Worm (Caenorhabditis elegans) whole organism, young adult: Measurements from ENCODE around the gene K08A2.2.

Experiments used
- B0035.1 ChIP-seq: sonication (generic microtip); optimal IDR thresholded peaks from 2 replicates; lab custom pipeline; 2016; ENCODE audit warnings: missing genetic modification characterization, mild to moderate bottlenecking, missing compliant biosample characterization, missing genotype, missing genetic modification reagents
- D2030.7 ChIP-seq: fragments of 200-800 bp; sonication (Bioruptor generic); IDR thresholded peaks from 2 replicates; pipeline ENCODE4 v1.3.6; 2022; ENCODE audit warnings: missing genetic modification reagents, missing genetic modification characterization, missing compliant biosample characterization
- F23B12.7 ChIP-seq: sonication (generic microtip); optimal IDR thresholded peaks from 2 replicates; lab custom pipeline; 2017; ENCODE audit warnings: missing genetic modification characterization, mild to moderate bottlenecking, missing compliant biosample characterization, antibody characterized with exemption, moderate library complexity; ENCODE audit not compliant: insufficient read depth
- F39B2.1 ChIP-seq: fragments of 200-800 bp; sonication (Bioruptor generic); IDR thresholded peaks from 2 replicates; pipeline ENCODE4 v1.3.6; 2022; ENCODE audit warnings: missing genetic modification reagents, missing genetic modification characterization, missing compliant biosample characterization
- F49E8.2 ChIP-seq: sonication (generic microtip); optimal IDR thresholded peaks from 3 replicates; lab custom pipeline; 2017; ENCODE audit warnings: missing genetic modification characterization, mild to moderate bottlenecking, missing compliant biosample characterization, antibody characterized with exemption, moderate library complexity; ENCODE audit not compliant: insufficient read depth
- F52B5.7 ChIP-seq: sonication (generic microtip); optimal IDR thresholded peaks from 2 replicates; lab custom pipeline; 2016; ENCODE audit warnings: mild to moderate bottlenecking, missing genetic modification characterization, missing compliant biosample characterization
- F57C9.4 ChIP-seq: sonication (generic microtip); optimal IDR thresholded peaks from 2 replicates; lab custom pipeline; 2017; ENCODE audit warnings: mild to moderate bottlenecking, missing genetic modification characterization, missing compliant biosample characterization
- K12H6.12 ChIP-seq: fragments of 200-800 bp; sonication (Bioruptor generic); optimal IDR thresholded peaks from 2 replicates; lab custom pipeline; 2018; ENCODE audit warnings: mild to moderate bottlenecking, missing genetic modification characterization, missing compliant biosample characterization
- T07F8.4 ChIP-seq: sonication (generic microtip); optimal IDR thresholded peaks from 2 replicates; lab custom pipeline; 2016; ENCODE audit warnings: mild to moderate bottlenecking, missing genetic modification characterization, moderate library complexity, missing compliant biosample characterization
- Y53F4B.3 ChIP-seq: fragments of 200-800 bp; sonication (Bioruptor generic); IDR thresholded peaks from 2 replicates; pipeline ENCODE4 v1.3.6; 2022; ENCODE audit warnings: missing genetic modification reagents, missing genetic modification characterization, missing compliant biosample characterization
- Y53G8AR.9 ChIP-seq: fragments of 200-800 bp; sonication (Bioruptor generic); conservative IDR thresholded peaks from 2 replicates; pipeline ENCODE4 v1.3.6; 2022; ENCODE audit warnings: missing genetic modification reagents, missing genetic modification characterization, missing compliant biosample characterization
- Y79H2A.3 ChIP-seq: fragments of 200-800 bp; sonication (Bioruptor generic); conservative IDR thresholded peaks from 2 replicates; pipeline ENCODE4 v1.3.6; 2022; ENCODE audit warnings: missing genetic modification reagents, missing genetic modification characterization, missing compliant biosample characterization
- ZK185.1 ChIP-seq: sonication (generic microtip); optimal IDR thresholded peaks from 2 replicates; lab custom pipeline; 2016; ENCODE audit warnings: mild to moderate bottlenecking, missing genetic modification characterization, missing compliant biosample characterization; ENCODE audit not compliant: poor library complexity, severe bottlenecking
- ama-1 ChIP-seq, 3 experiments: fragments of 150-350 bp in 1 of 3; sonication (generic microtip) in 2 of 3; optimal IDR thresholded peaks; 2 replicates each; lab custom pipeline; 2014 to 2018; ENCODE audit warnings: missing biosample characterization in 2 of 3, missing genetic modification characterization in 2 of 3, missing genetic modification reagents in 2 of 3
- aptf-2 ChIP-seq: fragments of 200-800 bp; sonication (Bioruptor generic); conservative IDR thresholded peaks from 2 replicates; pipeline ENCODE4 v1.3.6; 2022; ENCODE audit warnings: missing genetic modification reagents, missing genetic modification characterization, missing compliant biosample characterization
- athp-1 ChIP-seq: sonication (generic microtip); optimal IDR thresholded peaks from 2 replicates; lab custom pipeline; 2017; ENCODE audit warnings: mild to moderate bottlenecking, missing genetic modification characterization, missing compliant biosample characterization
- attf-5 ChIP-seq: fragments of 200-800 bp; sonication (Bioruptor generic); optimal IDR thresholded peaks from 2 replicates; lab custom pipeline; 2018; ENCODE audit warnings: mild to moderate bottlenecking, missing genetic modification characterization, missing compliant biosample characterization
- bed-1 ChIP-seq: fragments of 200-800 bp; sonication (Bioruptor generic); IDR thresholded peaks from 2 replicates; pipeline ENCODE4 v1.3.6; 2022; ENCODE audit warnings: missing genetic modification reagents, missing genetic modification characterization, missing compliant biosample characterization
- cebp-2 ChIP-seq: fragments of 200-800 bp; sonication (Bioruptor generic); IDR thresholded peaks from 2 replicates; pipeline ENCODE4 v1.3.6; 2022; ENCODE audit warnings: missing genetic modification characterization, missing compliant biosample characterization
- ceh-40 ChIP-seq: fragments of 200-800 bp; sonication (Bioruptor generic); IDR thresholded peaks from 2 replicates; pipeline ENCODE4 v1.3.6; 2022; ENCODE audit warnings: missing genetic modification characterization, missing compliant biosample characterization
- ceh-58 ChIP-seq: fragments of 200-800 bp; sonication (Bioruptor generic); IDR thresholded peaks from 2 replicates; pipeline ENCODE4 v1.3.6; 2022; ENCODE audit warnings: missing genetic modification characterization, missing compliant biosample characterization
- chd-7 ChIP-seq: sonication (generic microtip); optimal IDR thresholded peaks from 2 replicates; lab custom pipeline; 2016; ENCODE audit warnings: mild to moderate bottlenecking, missing genetic modification characterization, moderate library complexity, missing compliant biosample characterization
- die-1 ChIP-seq: sonication (generic microtip); optimal IDR thresholded peaks from 2 replicates; lab custom pipeline; 2016; ENCODE audit warnings: missing genotype, mild to moderate bottlenecking, missing genetic modification characterization, missing compliant biosample characterization
- dpff-1 ChIP-seq: sonication (generic microtip); optimal IDR thresholded peaks from 2 replicates; lab custom pipeline; 2017; ENCODE audit warnings: mild to moderate bottlenecking, missing genetic modification characterization, missing compliant biosample characterization
- fkh-3 ChIP-seq: sonication (generic microtip); optimal IDR thresholded peaks from 2 replicates; lab custom pipeline; 2016; ENCODE audit warnings: mild to moderate bottlenecking, missing genetic modification characterization, missing compliant biosample characterization
- hlh-12 ChIP-seq: sonication (generic microtip); optimal IDR thresholded peaks from 2 replicates; lab custom pipeline; 2016; ENCODE audit warnings: missing genetic modification characterization, missing compliant biosample characterization
- hmg-20 ChIP-seq: fragments of 200-800 bp; sonication (Bioruptor generic); IDR thresholded peaks from 2 replicates; pipeline ENCODE4 v1.3.6; 2022; ENCODE audit warnings: missing genetic modification reagents, missing genetic modification characterization, missing compliant biosample characterization
- lag-1 ChIP-seq: fragments of 200-800 bp; sonication (Bioruptor generic); IDR thresholded peaks from 2 replicates; pipeline ENCODE4 v1.3.6; 2022; ENCODE audit warnings: missing genetic modification reagents, missing genetic modification characterization, missing compliant biosample characterization
- let-607 ChIP-seq, 2 experiments: fragments of 200-800 bp in 1 of 2; sonication (Bioruptor generic) in 1 of 2; sonication (generic microtip) in 1 of 2; optimal IDR thresholded peaks; 2 replicates each; lab custom pipeline; 2016 to 2018; ENCODE audit warnings: mild to moderate bottlenecking in 2 of 2, missing compliant biosample characterization in 2 of 2, missing genetic modification characterization in 2 of 2, moderate library complexity in 2 of 2, missing genotype in 1 of 2
- lin-35 ChIP-seq, 3 experiments: fragments of 150-350 bp in 2 of 3; sonication (generic microtip) in 1 of 3; optimal IDR thresholded peaks; 2 replicates each; lab custom pipeline; 2014 to 2018; ENCODE audit warnings: missing biosample characterization in 3 of 3, missing genetic modification characterization in 3 of 3, missing genetic modification reagents in 3 of 3
- lsy-27 ChIP-seq: sonication (generic microtip); optimal IDR thresholded peaks from 2 replicates; lab custom pipeline; 2017; ENCODE audit warnings: missing genetic modification characterization, mild to moderate bottlenecking, missing compliant biosample characterization, antibody characterized with exemption, missing genotype, borderline replicate concordance; ENCODE audit not compliant: insufficient read depth
- madf-8 ChIP-seq: fragments of 200-800 bp; sonication (Bioruptor generic); conservative IDR thresholded peaks from 2 replicates; pipeline ENCODE4 v1.3.6; 2022; ENCODE audit warnings: missing genetic modification reagents, missing genetic modification characterization, missing compliant biosample characterization
- nhr-27 ChIP-seq: fragments of 200-800 bp; sonication (Bioruptor generic); optimal IDR thresholded peaks from 2 replicates; lab custom pipeline; 2018; ENCODE audit warnings: mild to moderate bottlenecking, missing genetic modification characterization, moderate library complexity, missing compliant biosample characterization
- pha-4 ChIP-seq: fragments of 150-350 bp; sonication (generic microtip); optimal IDR thresholded peaks from 2 replicates; lab custom pipeline; 2014; ENCODE audit warnings: missing biosample characterization, missing genetic modification reagents, missing genetic modification characterization
- rcor-1 ChIP-seq: fragments of 200-800 bp; sonication (Bioruptor generic); IDR thresholded peaks from 2 replicates; pipeline ENCODE4 v1.3.6; 2022; ENCODE audit warnings: missing genetic modification reagents, missing genetic modification characterization, missing compliant biosample characterization
- snpc-1.1 ChIP-seq: sonication (generic microtip); optimal IDR thresholded peaks from 2 replicates; lab custom pipeline; 2017; ENCODE audit warnings: missing genetic modification characterization, mild to moderate bottlenecking, missing compliant biosample characterization, antibody characterized with exemption, moderate library complexity, missing genotype, missing genetic modification reagents; ENCODE audit not compliant: insufficient read depth
- snpc-3.4 ChIP-seq: sonication (generic microtip); optimal IDR thresholded peaks from 2 replicates; lab custom pipeline; 2017; ENCODE audit warnings: missing genetic modification characterization, mild to moderate bottlenecking, missing compliant biosample characterization, antibody characterized with exemption, moderate library complexity, missing genotype, missing genetic modification reagents
- snpc-4 ChIP-seq, 5 experiments: fragments of 150-350 bp in 1 of 5; sonication (generic microtip) in 4 of 5; optimal IDR thresholded peaks; 2 replicates each; lab custom pipeline; 2014 to 2018; ENCODE audit warnings: missing genetic modification characterization in 5 of 5, missing biosample characterization in 3 of 5, antibody characterized with exemption in 2 of 5, mild to moderate bottlenecking in 2 of 5, missing compliant biosample characterization in 2 of 5, missing genotype in 2 of 5, moderate library complexity in 2 of 5, missing genetic modification reagents in 1 of 5
- tbx-9 ChIP-seq: sonication (generic microtip); optimal IDR thresholded peaks from 2 replicates; lab custom pipeline; 2016; ENCODE audit warnings: borderline replicate concordance, missing genetic modification characterization, inconsistent platforms, missing compliant biosample characterization
- unc-62 ChIP-seq: fragments of 150-350 bp; optimal IDR thresholded peaks from 2 replicates; lab custom pipeline; 2014; ENCODE audit warnings: missing biosample characterization, missing genetic modification reagents, missing genetic modification characterization
- zfh-2 ChIP-seq: fragments of 200-800 bp; sonication (Bioruptor generic); conservative IDR thresholded peaks from 2 replicates; pipeline ENCODE4 v1.3.6; 2022; ENCODE audit warnings: missing genetic modification reagents, missing genetic modification characterization, missing compliant biosample characterization
- ztf-25 ChIP-seq: fragments of 200-800 bp; sonication (Bioruptor generic); IDR thresholded peaks from 2 replicates; pipeline ENCODE4 v1.3.6; 2022; ENCODE audit warnings: missing genetic modification reagents, missing genetic modification characterization, missing compliant biosample characterization
- ztf-26 ChIP-seq: sonication (generic microtip); optimal IDR thresholded peaks from 2 replicates; lab custom pipeline; 2017; ENCODE audit warnings: missing genetic modification characterization, missing compliant biosample characterization
- ztf-28 ChIP-seq: fragments of 200-800 bp; sonication (Bioruptor generic); IDR thresholded peaks from 2 replicates; pipeline ENCODE4 v1.3.6; 2022; ENCODE audit warnings: missing genetic modification reagents, missing genetic modification characterization, missing compliant biosample characterization
- ztf-3 ChIP-seq: fragments of 200-800 bp; sonication (Bioruptor generic); optimal IDR thresholded peaks from 2 replicates; lab custom pipeline; 2018; ENCODE audit warnings: mild to moderate bottlenecking, missing genetic modification characterization, missing compliant biosample characterization

Gene K08A2.2

ce11 chrII:2987122-2987556, 4.3 kb upstream of the K08A2.2 start (continued):
- TF ChIP-seq K12H6.12 (tag; lab: Kevin White, UChicago) (peak; percentile 36), ztf-28 (GFP tag; lab: Robert Waterston, UW) (0 out of 2 replicates have a peak, but pooled peaks have one; percentile 30), B0035.1 (tag; lab: Kevin White, UChicago) (no peak), dpff-1 (no peak), madf-8 (GFP tag; lab: Robert Waterston, UW) (no peak), F52B5.7 (tag; lab: Kevin White, UChicago) (peak; percentile 57), lin-35 (GFP tag; optimal IDR thresholded peaks at IDR 0.05; lab: Kevin White, UChicago) (no peak), nhr-27 (tag; lab: Kevin White, UChicago) (no peak), snpc-1.1 (tag; lab: Kevin White, UChicago) (no peak), hmg-20 (GFP tag; lab: Robert Waterston, UW) (no peak), cebp-2 (0 out of 2 replicates have a peak, but pooled peaks have one; percentile 40), Y79H2A.3 (GFP tag; lab: Robert Waterston, UW) (no peak), D2030.7 (GFP tag; lab: Robert Waterston, UW) (no peak), rcor-1 (GFP tag; lab: Robert Waterston, UW) (no peak), lsy-27 (tag; lab: Kevin White, UChicago) (no peak), bed-1 (GFP tag; lab: Robert Waterston, UW) (no peak), ztf-3 (GFP tag; lab: Kevin White, UChicago) (no peak), ceh-58 (GFP tag; lab: Robert Waterston, UW) (no peak), hlh-12 (no peak), F57C9.4 (tag; lab: Kevin White, UChicago) (no peak), snpc-3.4 (tag; lab: Kevin White, UChicago) (no peak), F23B12.7 (tag; lab: Kevin White, UChicago) (no peak), F39B2.1 (GFP tag; lab: Robert Waterston, UW) (peak; percentile 37; the same call in 1 of the 2 replicates), ama-1 (optimal IDR thresholded peaks at IDR 0.05; lab: Kevin White, UChicago) (no peak), ama-1 (GFP tag; optimal IDR thresholded peaks at IDR 0.05; lab: Kevin White, UChicago) (no peak), pha-4 (tag; lab: Kevin White, UChicago) (no peak), die-1 (tag; lab: Kevin White, UChicago) (no peak), fkh-3 (tag; lab: Kevin White, UChicago) (no peak), let-607 (tag; optimal IDR thresholded peaks at IDR 0.05; lab: Kevin White, UChicago) (no peak), tbx-9 (tag; lab: Kevin White, UChicago) (no peak), chd-7 (tag; lab: Kevin White, UChicago) (peak; percentile 59), T07F8.4 (tag; lab: Kevin White, UChicago) (no peak), Y53G8AR.9 (no peak), ZK185.1 (tag; lab: Kevin White, UChicago) (no peak), ztf-25 (no peak), zfh-2 (GFP tag; lab: Robert Waterston, UW) (peak; percentile 77), unc-62 (GFP tag; lab: Kevin White, UChicago) (no peak), Y53F4B.3 (no peak), lag-1 (no peak), athp-1 (tag; lab: Kevin White, UChicago) (no peak), aptf-2 (GFP tag; lab: Robert Waterston, UW) (no peak), ztf-26 (tag; lab: Kevin White, UChicago) (no peak), F49E8.2 (no peak), attf-5 (GFP tag; lab: Kevin White, UChicago) (no peak), ceh-40 (GFP tag; lab: Robert Waterston, UW) (no peak), snpc-4 (GFP tag; optimal IDR thresholded peaks at IDR 0.05; lab: Kevin White, UChicago) (no peak), snpc-4 (tag; optimal IDR thresholded peaks at IDR 0.05; lab: Kevin White, UChicago) (peak; percentile 7 to 82 (median 44))
